Worm (Caenorhabditis elegans) whole organism, early embryonic: ENCODE measurements around the gene Y47D3A.1.
A peak's percentile ranks its signal among the peaks of the same experiment; 100 is the strongest.

Experiments used
- B0310.2 ChIP-seq: sonication (generic microtip); optimal IDR thresholded peaks from 2 replicates; lab custom pipeline; 2016; ENCODE audit warnings: mild to moderate bottlenecking, missing genetic modification characterization, missing compliant biosample characterization
- F13C5.2 ChIP-seq: sonication (generic microtip); optimal IDR thresholded peaks from 2 replicates; lab custom pipeline; 2017; ENCODE audit warnings: mild to moderate bottlenecking, missing genetic modification characterization, inconsistent platforms, missing compliant biosample characterization
- aly-1 ChIP-seq: sonication (generic microtip); optimal IDR thresholded peaks from 2 replicates; lab custom pipeline; 2016; ENCODE audit warnings: missing genetic modification characterization, missing compliant biosample characterization
- ama-1 ChIP-seq: fragments of 150-350 bp; optimal IDR thresholded peaks from 2 replicates; lab custom pipeline; 2014
- ceh-13 ChIP-seq: fragments of 200-800 bp; sonication (Bioruptor generic); optimal IDR thresholded peaks from 2 replicates; lab custom pipeline; 2018; ENCODE audit warnings: mild to moderate bottlenecking, missing genetic modification characterization, missing compliant biosample characterization
- ceh-36 ChIP-seq: sonication (generic microtip); optimal IDR thresholded peaks from 2 replicates; lab custom pipeline; 2016; ENCODE audit warnings: missing genetic modification characterization, inconsistent platforms, missing compliant biosample characterization
- ets-7 ChIP-seq: sonication (generic microtip); optimal IDR thresholded peaks from 2 replicates; lab custom pipeline; 2016; ENCODE audit warnings: missing genotype, missing genetic modification characterization, missing compliant biosample characterization
- flt-1 ChIP-seq: fragments of 200-800 bp; sonication (Bioruptor generic); IDR thresholded peaks from 2 replicates; pipeline ENCODE4 v1.3.6; 2022; ENCODE audit warnings: missing genetic modification characterization, missing compliant biosample characterization
- hmbx-1 ChIP-seq: sonication (generic microtip); optimal IDR thresholded peaks from 2 replicates; lab custom pipeline; 2016; ENCODE audit warnings: mild to moderate bottlenecking, missing genetic modification characterization, missing compliant biosample characterization
- hmg-4 ChIP-seq: fragments of 200-800 bp; sonication (Bioruptor generic); optimal IDR thresholded peaks from 2 replicates; lab custom pipeline; 2018; ENCODE audit warnings: mild to moderate bottlenecking, missing genetic modification characterization, missing compliant biosample characterization
- hnd-1 ChIP-seq: sonication (generic microtip); optimal IDR thresholded peaks from 2 replicates; lab custom pipeline; 2016; ENCODE audit warnings: missing genetic modification characterization, missing compliant biosample characterization
- pes-1 ChIP-seq: fragments of 200-800 bp; sonication (Bioruptor generic); IDR thresholded peaks from 2 replicates; pipeline ENCODE4 v1.3.6; 2022; ENCODE audit warnings: missing genetic modification reagents, missing genetic modification characterization, missing compliant biosample characterization
- scrt-1 ChIP-seq: fragments of 200-800 bp; sonication (Bioruptor generic); IDR thresholded peaks from 2 replicates; pipeline ENCODE4 v1.3.6; 2022; ENCODE audit warnings: missing genetic modification characterization, missing compliant biosample characterization
- sea-1 ChIP-seq: fragments of 200-800 bp; sonication (Bioruptor generic); conservative IDR thresholded peaks from 2 replicates; pipeline ENCODE4 v1.3.6; 2022; ENCODE audit warnings: missing genetic modification characterization, missing compliant biosample characterization
- tbx-11 ChIP-seq: fragments of 200-800 bp; sonication (Bioruptor generic); IDR thresholded peaks from 2 replicates; pipeline ENCODE4 v1.3.6; 2022; ENCODE audit warnings: missing genetic modification characterization, missing compliant biosample characterization
- tbx-37 ChIP-seq: fragments of 200-800 bp; sonication (Bioruptor generic); conservative IDR thresholded peaks from 2 replicates; pipeline ENCODE4 v1.3.6; 2022; ENCODE audit warnings: missing genetic modification reagents, missing genetic modification characterization, missing compliant biosample characterization
- tra-4 ChIP-seq: sonication (generic microtip); optimal IDR thresholded peaks from 2 replicates; lab custom pipeline; 2017; ENCODE audit warnings: missing genetic modification characterization, missing compliant biosample characterization

Y47D3A.1 gene

ce11 chrIII:11141791-11142490, at the start of gene Y47D3A.1, which contains the start of gene pola-1:
Gene Y47D3A.1 (minus strand): TSS chrIII:11141841.
Gene pola-1 (plus strand): TSS chrIII:11142448.
- peak; percentile 25 for TF ChIP-seq F13C5.2 (tag; lab: Kevin White, UChicago)
- TF ChIP-seq pes-1, result peak; percentile 64
- peak; percentile 42; the same call in 1 of the 2 replicates for TF ChIP-seq tbx-37 (GFP tag; lab: Robert Waterston, UW)
- peak; percentile 47; the same call in 1 of the 2 replicates for TF ChIP-seq flt-1 (GFP tag; lab: Robert Waterston, UW)
- TF ChIP-seq hmbx-1 (tag; lab: Kevin White, UChicago), result peak; percentile 2
- 0 out of 2 replicates have a peak, but pooled peaks have one; percentile 48 for TF ChIP-seq scrt-1 (GFP tag; lab: Robert Waterston, UW)
- TF ChIP-seq ceh-36 (tag; lab: Kevin White, UChicago), result no peak
- no peak for TF ChIP-seq tbx-11 (GFP tag; lab: Robert Waterston, UW)
- TF ChIP-seq sea-1, result no peak

ce11 chrIII:11188132-11188531, 46.5 kb upstream of the Y47D3A.1 start:
- TF ChIP-seq hmbx-1 (tag; lab: Kevin White, UChicago), result no peak
- no peak for TF ChIP-seq scrt-1 (GFP tag; lab: Robert Waterston, UW)
- TF ChIP-seq hnd-1 (tag; lab: Kevin White, UChicago), result no peak
- no peak for TF ChIP-seq aly-1 (tag; lab: Kevin White, UChicago)
- TF ChIP-seq pes-1, result no peak
- TF ChIP-seq ceh-36 (tag; lab: Kevin White, UChicago), result no peak
- no peak for TF ChIP-seq tbx-11 (GFP tag; lab: Robert Waterston, UW)
- TF ChIP-seq sea-1, result no peak
- TF ChIP-seq tra-4 (tag; lab: Kevin White, UChicago), result no peak
- TF ChIP-seq ceh-13, result no peak
- no peak for TF ChIP-seq F13C5.2 (tag; lab: Kevin White, UChicago)
- TF ChIP-seq flt-1 (GFP tag; lab: Robert Waterston, UW), result no peak
- TF ChIP-seq B0310.2 (tag; lab: Kevin White, UChicago), result no peak
- no peak for TF ChIP-seq hmg-4 (GFP tag; lab: Kevin White, UChicago)
- no peak for TF ChIP-seq ets-7 (tag; lab: Kevin White, UChicago)
- TF ChIP-seq tbx-37 (GFP tag; lab: Robert Waterston, UW), result no peak
- no peak for TF ChIP-seq ama-1 (lab: Kevin White, UChicago)

ce11 chrIII:11185483-11186115, 44.0 kb upstream of the Y47D3A.1 start:
- TF ChIP-seq F13C5.2 (tag; lab: Kevin White, UChicago) (no peak), B0310.2 (tag; lab: Kevin White, UChicago) (no peak)

- TF ChIP-seq ceh-36 (tag; lab: Kevin White, UChicago) (no peak), tbx-11 (GFP tag; lab: Robert Waterston, UW) (no peak), pes-1 (no peak), tbx-37 (GFP tag; lab: Robert Waterston, UW) (no peak), tra-4 (tag; lab: Kevin White, UChicago) (no peak), ceh-13 (no peak), flt-1 (GFP tag; lab: Robert Waterston, UW) (no peak), F13C5.2 (tag; lab: Kevin White, UChicago) (no peak), scrt-1 (GFP tag; lab: Robert Waterston, UW) (no peak), sea-1 (no peak), hnd-1 (tag; lab: Kevin White, UChicago) (no peak), hmbx-1 (tag; lab: Kevin White, UChicago) (no peak), aly-1 (tag; lab: Kevin White, UChicago) (no peak), ets-7 (tag; lab: Kevin White, UChicago) (no peak), B0310.2 (tag; lab: Kevin White, UChicago) (no peak), ama-1 (lab: Kevin White, UChicago) (no peak), hmg-4 (GFP tag; lab: Kevin White, UChicago) (no peak)
Measured at ce11 chrIII:11175642-11176217, 34.1 kb upstream of the Y47D3A.1 start.

ce11 chrIII:11172232-11172713, 30.6 kb upstream of the Y47D3A.1 start:
- TF ChIP-seq hmg-4 (GFP tag; lab: Kevin White, UChicago) (no peak), ama-1 (lab: Kevin White, UChicago) (no peak), tbx-37 (GFP tag; lab: Robert Waterston, UW) (no peak), ceh-13 (no peak), tbx-11 (GFP tag; lab: Robert Waterston, UW) (no peak)

- TF ChIP-seq ceh-36 (tag; lab: Kevin White, UChicago), result no peak
- no peak for TF ChIP-seq ets-7 (tag; lab: Kevin White, UChicago)
- TF ChIP-seq tra-4 (tag; lab: Kevin White, UChicago), result no peak
- TF ChIP-seq F13C5.2 (tag; lab: Kevin White, UChicago), result no peak
- no peak for TF ChIP-seq sea-1
- TF ChIP-seq scrt-1 (GFP tag; lab: Robert Waterston, UW), result no peak
- TF ChIP-seq hmg-4 (GFP tag; lab: Kevin White, UChicago), result no peak
- TF ChIP-seq ama-1 (lab: Kevin White, UChicago), result no peak
- no peak for TF ChIP-seq flt-1 (GFP tag; lab: Robert Waterston, UW)
- TF ChIP-seq aly-1 (tag; lab: Kevin White, UChicago), result no peak
- no peak for TF ChIP-seq hmbx-1 (tag; lab: Kevin White, UChicago)
- TF ChIP-seq ceh-13, result no peak
- no peak for TF ChIP-seq tbx-11 (GFP tag; lab: Robert Waterston, UW)
- TF ChIP-seq hnd-1 (tag; lab: Kevin White, UChicago), result no peak
- no peak for TF ChIP-seq B0310.2 (tag; lab: Kevin White, UChicago)
- TF ChIP-seq tbx-37 (GFP tag; lab: Robert Waterston, UW), result no peak
- TF ChIP-seq pes-1, result no peak
Measured at ce11 chrIII:11170509-11170908, 28.9 kb upstream of the Y47D3A.1 start.
